Worm (Caenorhabditis elegans): ENCODE results near the gene F28B4.1.

ce11 chrX:3155111-3155843, 49.6 kb upstream of the F28B4.1 start:
- TF ChIP-seq ama-1 (optimal IDR thresholded peaks at IDR 0.05) = no peak
- TF ChIP-seq flt-1 (GFP tag; IDR thresholded peaks at IDR 0.05) = no peak
- no peak for TF ChIP-seq aly-1 (tag; optimal IDR thresholded peaks at IDR 0.05)
- no peak for TF ChIP-seq hnd-1 (tag; optimal IDR thresholded peaks at IDR 0.05)
- no peak for TF ChIP-seq ceh-36 (tag; optimal IDR thresholded peaks at IDR 0.05)
